Worm (Caenorhabditis elegans): ENCODE results near the gene nhr-233.

DNA sequence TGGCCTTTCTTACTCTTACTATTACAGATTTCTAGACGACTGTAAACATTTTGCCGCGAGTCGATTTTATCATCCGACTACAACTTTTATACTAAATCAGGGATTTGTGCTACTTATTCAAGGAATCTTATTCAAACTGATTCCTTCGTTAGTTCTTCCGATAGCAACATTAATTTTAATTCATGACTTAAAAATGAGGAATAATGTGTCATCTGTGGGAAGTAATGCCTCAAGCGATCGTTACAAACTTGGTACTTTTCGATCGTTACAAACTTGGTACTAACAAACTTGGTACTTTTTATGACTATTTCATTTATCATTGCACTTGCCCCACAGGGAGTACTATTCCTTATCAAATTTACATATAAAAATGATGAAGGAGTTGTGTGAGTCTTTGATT, 46.9 kb upstream of the nhr-233 start, which contains the start of gene Y70C5A.4:
- TF ChIP-seq Y22D7AL.16 (tag; optimal IDR thresholded peaks at IDR 0.05), result no peak
- TF ChIP-seq pha-4 (tag; optimal IDR thresholded peaks at IDR 0.05), result no peak
- TF ChIP-seq tbx-2 (tag; optimal IDR thresholded peaks at IDR 0.05), result no peak
- no peak for TF ChIP-seq sox-4 (tag; optimal IDR thresholded peaks at IDR 0.05)
- TF ChIP-seq unc-42 (tag; optimal IDR thresholded peaks at IDR 0.05), result no peak
- TF ChIP-seq ceh-14 (tag; optimal IDR thresholded peaks at IDR 0.05), result no peak
- no peak for TF ChIP-seq fkh-10 (GFP tag; optimal IDR thresholded peaks at IDR 0.05)
- no peak for TF ChIP-seq ceh-6 (GFP tag; optimal IDR thresholded peaks at IDR 0.05)
